Fruit fly (Drosophila melanogaster) Kc167 (cell line): Measurements from ENCODE around the gene Zif.

Experiments
- h ChIP-seq: fragments of >200 bp; optimal IDR thresholded peaks from 3 replicates; lab custom pipeline; 2018; ENCODE audit warnings: missing external identifiers
- ttk ChIP-seq: sonication (Bioruptor generic); optimal IDR thresholded peaks from 2 replicates; lab custom pipeline; 2017; ENCODE audit warnings: missing external identifiers

- no peak for TF ChIP-seq h (lab: Kevin White, UChicago)
- no peak for TF ChIP-seq ttk (lab: Kevin White, UChicago)
Observed at dm6 chr3R:6426173-6426899, 30.6 kb upstream of the Zif start.
